Fruit fly (Drosophila melanogaster) whole organism, prepupa: ENCODE results near the gene CG44004.

Experiments used
- Blimp-1 ChIP-seq: fragments of 200-800 bp; sonication (Bioruptor generic); optimal IDR thresholded peaks from 3 replicates; lab custom pipeline; 2017; ENCODE audit warnings: missing biosample characterization, missing genetic modification characterization, mild to moderate bottlenecking, moderate library complexity, missing genetic modification reagents
- CG11294 ChIP-seq: fragments of 200-800 bp; sonication (Bioruptor generic); IDR thresholded peaks from 2 replicates; pipeline ENCODE4 v1.3.6; 2022; ENCODE audit warnings: missing biosample characterization, missing genetic modification characterization
- CG15336 ChIP-seq: fragments of 200-800 bp; sonication (Bioruptor generic); IDR thresholded peaks from 2 replicates; pipeline ENCODE4 v1.3.6; 2022; ENCODE audit warnings: missing biosample characterization, missing genetic modification characterization
- CG1621 ChIP-seq: fragments of 200-800 bp; sonication (Bioruptor generic); optimal IDR thresholded peaks from 3 replicates; lab custom pipeline; 2018; ENCODE audit warnings: missing biosample characterization, mild to moderate bottlenecking, missing genetic modification characterization
- CG16779 ChIP-seq: fragments of 200-800 bp; sonication (Bioruptor generic); optimal IDR thresholded peaks from 3 replicates; lab custom pipeline; 2017; ENCODE audit warnings: missing biosample characterization, mild to moderate bottlenecking, missing genetic modification characterization
- CG32006 ChIP-seq: fragments of 200-800 bp; sonication (Bioruptor generic); optimal IDR thresholded peaks from 3 replicates; lab custom pipeline; 2017; ENCODE audit warnings: missing biosample characterization, mild to moderate bottlenecking, missing genetic modification characterization
- CG4318 ChIP-seq: fragments of 200-800 bp; sonication (Bioruptor generic); optimal IDR thresholded peaks from 3 replicates; lab custom pipeline; 2017; ENCODE audit warnings: missing biosample characterization, mild to moderate bottlenecking, missing genetic modification characterization
- CG6163 ChIP-seq: fragments of 200-800 bp; sonication (Bioruptor generic); IDR thresholded peaks from 3 replicates; pipeline ENCODE4 v1.3.6; 2022; ENCODE audit warnings: missing biosample characterization, missing genetic modification characterization
- CG6276 ChIP-seq: fragments of 200-800 bp; sonication (Bioruptor generic); optimal IDR thresholded peaks from 2 replicates; lab custom pipeline; 2017; ENCODE audit warnings: missing biosample characterization, mild to moderate bottlenecking, missing genetic modification characterization
- CG6792 ChIP-seq: fragments of 200-800 bp; sonication (Bioruptor generic); optimal IDR thresholded peaks from 3 replicates; lab custom pipeline; 2016; ENCODE audit warnings: missing biosample characterization, missing genetic modification characterization
- CG6808 ChIP-seq: fragments of 200-800 bp; sonication (Bioruptor generic); optimal IDR thresholded peaks from 3 replicates; lab custom pipeline; 2017; ENCODE audit warnings: missing biosample characterization, missing genetic modification characterization, mild to moderate bottlenecking, moderate library complexity, missing genetic modification reagents
- CG6854 ChIP-seq: fragments of 200-800 bp; sonication (Bioruptor generic); optimal IDR thresholded peaks from 2 replicates; lab custom pipeline; 2017; ENCODE audit warnings: missing biosample characterization, mild to moderate bottlenecking, missing genetic modification characterization
- CG7368 ChIP-seq: fragments of 200-800 bp; sonication (Bioruptor generic); optimal IDR thresholded peaks from 3 replicates; lab custom pipeline; 2016; ENCODE audit warnings: missing biosample characterization, missing genetic modification characterization
- CG8119 ChIP-seq: fragments of 200-800 bp; sonication (Bioruptor generic); IDR thresholded peaks from 3 replicates; pipeline ENCODE4 v1.3.6; 2022; ENCODE audit warnings: missing biosample characterization, missing genetic modification characterization
- CG8319 ChIP-seq: fragments of 200-800 bp; sonication (Bioruptor generic); optimal IDR thresholded peaks from 3 replicates; lab custom pipeline; 2016; ENCODE audit warnings: missing biosample characterization, missing genetic modification characterization
- CG8632 ChIP-seq: fragments of 200-800 bp; sonication (Bioruptor generic); optimal IDR thresholded peaks from 3 replicates; lab custom pipeline; 2016; ENCODE audit warnings: missing biosample characterization, missing genetic modification characterization
- CG9139 ChIP-seq: fragments of 200-800 bp; sonication (Bioruptor generic); optimal IDR thresholded peaks from 3 replicates; lab custom pipeline; 2017; ENCODE audit warnings: missing biosample characterization, mild to moderate bottlenecking, missing genetic modification characterization
- Eip75B ChIP-seq: fragments of 200-800 bp; sonication (Bioruptor generic); optimal IDR thresholded peaks from 3 replicates; lab custom pipeline; 2016; ENCODE audit warnings: missing biosample characterization, missing genetic modification characterization
- Eip78C ChIP-seq: fragments of 200-800 bp; sonication (Bioruptor generic); peaks from one replicate; lab custom pipeline; 2016; ENCODE audit warnings: missing biosample characterization, missing genetic modification characterization
- Eip93F ChIP-seq: fragments of 200-800 bp; sonication (Bioruptor generic); optimal IDR thresholded peaks from 2 replicates; lab custom pipeline; 2016; ENCODE audit warnings: missing biosample characterization, mild to moderate bottlenecking, missing genetic modification characterization
- Ets21C ChIP-seq: fragments of 200-800 bp; sonication (Bioruptor generic); optimal IDR thresholded peaks from 3 replicates; lab custom pipeline; 2016; ENCODE audit warnings: missing biosample characterization, missing genetic modification characterization
- Gug ChIP-seq: fragments of 200-800 bp; sonication (Bioruptor generic); IDR thresholded peaks from 2 replicates; pipeline ENCODE4 v1.3.6; 2022; ENCODE audit warnings: missing biosample characterization, missing genetic modification characterization
- Hr39 ChIP-seq: fragments of 200-800 bp; sonication (Bioruptor generic); optimal IDR thresholded peaks from 2 replicates; lab custom pipeline; 2016; ENCODE audit warnings: missing biosample characterization, missing genetic modification characterization
- Hr4 ChIP-seq: fragments of 200-800 bp; sonication (Bioruptor generic); optimal IDR thresholded peaks from 3 replicates; lab custom pipeline; 2016; ENCODE audit warnings: missing biosample characterization, missing genetic modification characterization
- OdsH ChIP-seq: fragments of 200-800 bp; sonication (Bioruptor generic); optimal IDR thresholded peaks from 3 replicates; lab custom pipeline; 2016; ENCODE audit warnings: missing biosample characterization, missing genetic modification characterization
- Sox102F ChIP-seq: fragments of 200-800 bp; sonication (Bioruptor generic); optimal IDR thresholded peaks from 2 replicates; lab custom pipeline; 2016; ENCODE audit warnings: missing biosample characterization, mild to moderate bottlenecking, missing genetic modification characterization
- Sox14 ChIP-seq: fragments of 200-800 bp; sonication (Bioruptor generic); optimal IDR thresholded peaks from 3 replicates; lab custom pipeline; 2016; ENCODE audit warnings: missing biosample characterization, missing genetic modification characterization
- Sox15 ChIP-seq: fragments of 200-800 bp; sonication (Bioruptor generic); optimal IDR thresholded peaks from 3 replicates; lab custom pipeline; 2016; ENCODE audit warnings: missing biosample characterization, missing genetic modification characterization
- achi ChIP-seq: fragments of 200-800 bp; sonication (Bioruptor generic); optimal IDR thresholded peaks from 3 replicates; lab custom pipeline; 2016; ENCODE audit warnings: missing biosample characterization, missing genetic modification characterization
- acj6 ChIP-seq: fragments of 200-800 bp; sonication (Bioruptor generic); optimal IDR thresholded peaks from 3 replicates; lab custom pipeline; 2016; ENCODE audit warnings: missing biosample characterization, missing genetic modification characterization
- dac ChIP-seq: fragments of 200-800 bp; sonication (Bioruptor generic); optimal IDR thresholded peaks from 2 replicates; lab custom pipeline; 2017; ENCODE audit warnings: missing biosample characterization, mild to moderate bottlenecking, missing genetic modification characterization
- dsx ChIP-seq: fragments of 200-800 bp; optimal IDR thresholded peaks from 3 replicates; lab custom pipeline; 2019; ENCODE audit warnings: missing biosample characterization, mild to moderate bottlenecking, missing genetic modification characterization, moderate library complexity; ENCODE audit not compliant: poor library complexity, severe bottlenecking
- esn ChIP-seq: fragments of 200-800 bp; sonication (Bioruptor generic); optimal IDR thresholded peaks from 2 replicates; lab custom pipeline; 2016; ENCODE audit warnings: missing biosample characterization, mild to moderate bottlenecking, missing genetic modification characterization, moderate library complexity
- fd59A ChIP-seq: fragments of 200-800 bp; sonication (Bioruptor generic); optimal IDR thresholded peaks from 2 replicates; lab custom pipeline; 2017; ENCODE audit warnings: missing biosample characterization, mild to moderate bottlenecking, missing genetic modification characterization, missing genetic modification reagents
- fkh ChIP-seq: fragments of 200-800 bp; sonication (Bioruptor generic); optimal IDR thresholded peaks from 3 replicates; lab custom pipeline; 2017; ENCODE audit warnings: missing biosample characterization, mild to moderate bottlenecking, missing genetic modification characterization, moderate library complexity
- lz ChIP-seq: fragments of 200-800 bp; sonication (Bioruptor generic); optimal IDR thresholded peaks from 3 replicates; lab custom pipeline; 2016; ENCODE audit warnings: missing biosample characterization, missing genetic modification characterization
- net ChIP-seq: fragments of 200-800 bp; sonication (Bioruptor generic); optimal IDR thresholded peaks from 3 replicates; lab custom pipeline; 2016; ENCODE audit warnings: missing biosample characterization, missing genetic modification characterization
- pdm3 ChIP-seq: fragments of 200-800 bp; sonication (Bioruptor generic); optimal IDR thresholded peaks from 3 replicates; lab custom pipeline; 2016; ENCODE audit warnings: missing biosample characterization, missing genetic modification characterization
- salr ChIP-seq, 2 experiments: fragments of 200-800 bp; sonication (Bioruptor generic); optimal IDR thresholded peaks; 3 replicates each; lab custom pipeline; 2016 to 2018; ENCODE audit warnings: missing biosample characterization in 2 of 2, missing genetic modification characterization in 2 of 2, mild to moderate bottlenecking in 1 of 2
- spab ChIP-seq: fragments of 200-800 bp; sonication (Bioruptor generic); optimal IDR thresholded peaks from 2 replicates; lab custom pipeline; 2017; ENCODE audit warnings: missing biosample characterization, mild to moderate bottlenecking, missing genetic modification characterization, missing genetic modification reagents
- svp ChIP-seq: fragments of 200-800 bp; sonication (Bioruptor generic); peaks from one replicate; lab custom pipeline; 2016; ENCODE audit warnings: missing biosample characterization, missing genetic modification characterization
- topi ChIP-seq: fragments of 200-800 bp; sonication (Bioruptor generic); optimal IDR thresholded peaks from 3 replicates; lab custom pipeline; 2016; ENCODE audit warnings: missing biosample characterization, missing genetic modification characterization
- vri ChIP-seq: fragments of 200-800 bp; sonication (Bioruptor generic); optimal IDR thresholded peaks from 3 replicates; lab custom pipeline; 2016; ENCODE audit warnings: missing biosample characterization, mild to moderate bottlenecking, missing genetic modification characterization

The CG44004 gene

dm6 chr3L:18061713-18062365 is 11.8 kb downstream of the CG44004 start (continued):
- TF ChIP-seq dsx (GFP tag; lab: Kevin White, UChicago) (peak; percentile 51), Eip75B (peak; percentile 42), CG32006 (GFP tag; lab: Kevin White, UChicago) (peak; percentile 25), CG15336 (GFP tag; lab: Robert Waterston, UW) (peak; percentile 44; the same call in 1 of the 2 replicates), CG11294 (GFP tag; lab: Robert Waterston, UW) (no peak), CG6163 (GFP tag; lab: Robert Waterston, UW) (peak; percentile 68; the same call in 2 of the 3 replicates), net (peak; percentile 1), lz (GFP tag; lab: Kevin White, UChicago) (no peak), Eip93F (GFP tag; lab: Kevin White, UChicago) (peak; percentile 24), CG4318 (no peak), fd59A (GFP tag; lab: Kevin White, UChicago) (no peak), Hr4 (GFP tag; lab: Kevin White, UChicago) (no peak), dac (no peak), Eip78C (GFP tag; lab: Kevin White, UChicago) (peak; percentile 28), spab (GFP tag; lab: Kevin White, UChicago) (peak; percentile 13), salr (GFP tag; optimal IDR thresholded peaks at IDR 0.05; lab: Kevin White, UChicago) (no peak), Hr39 (GFP tag; lab: Kevin White, UChicago) (no peak), Gug (no peak), CG8319 (GFP tag; lab: Kevin White, UChicago) (no peak), topi (peak; percentile 7), CG9139 (peak; percentile 69), Ets21C (GFP tag; lab: Kevin White, UChicago) (no peak)
- TF ChIP-seq, all 60 proteins: peak for 28

- no peak for TF ChIP-seq Eip93F (GFP tag; lab: Kevin White, UChicago)
- TF ChIP-seq CG4318, result no peak
- no peak for TF ChIP-seq Sox15
- no peak for TF ChIP-seq CG1621 (tag; lab: Kevin White, UChicago)
- TF ChIP-seq CG6808 (GFP tag; lab: Kevin White, UChicago), result no peak
- TF ChIP-seq CG8632, result no peak
- TF ChIP-seq acj6 (GFP tag; lab: Kevin White, UChicago), result no peak
- TF ChIP-seq dac, result no peak
- TF ChIP-seq fkh (GFP tag; lab: Kevin White, UChicago), result no peak
Observed at dm6 chr3L:18061240-18061639, 12.4 kb downstream of the CG44004 start.

- TF ChIP-seq esn (GFP tag; lab: Kevin White, UChicago) (no peak), salr (GFP tag; optimal IDR thresholded peaks at IDR 0.05; lab: Kevin White, UChicago) (no peak), CG32006 (GFP tag; lab: Kevin White, UChicago) (no peak), CG11294 (GFP tag; lab: Robert Waterston, UW) (no peak), CG4318 (no peak), CG6163 (GFP tag; lab: Robert Waterston, UW) (no peak), spab (GFP tag; lab: Kevin White, UChicago) (peak; percentile 39), CG7368 (GFP tag; lab: Kevin White, UChicago) (peak; percentile 1), CG9139 (peak; percentile 57), CG6808 (GFP tag; lab: Kevin White, UChicago) (peak; percentile 61), svp (GFP tag; lab: Kevin White, UChicago) (no peak), CG8119 (no peak), OdsH (GFP tag; lab: Kevin White, UChicago) (no peak), Blimp-1 (GFP tag; lab: Kevin White, UChicago) (no peak), CG15336 (GFP tag; lab: Robert Waterston, UW) (no peak), CG6276 (GFP tag; lab: Kevin White, UChicago) (no peak), acj6 (GFP tag; lab: Kevin White, UChicago) (peak; percentile 11), lz (GFP tag; lab: Kevin White, UChicago) (no peak), Sox15 (no peak), dac (no peak), Sox14 (GFP tag; lab: Kevin White, UChicago) (no peak), pdm3 (GFP tag; lab: Kevin White, UChicago) (peak; percentile 16), CG6792 (no peak), Ets21C (GFP tag; lab: Kevin White, UChicago) (no peak), Eip75B (peak; percentile 27), Sox102F (GFP tag; lab: Kevin White, UChicago) (no peak), vri (GFP tag; lab: Kevin White, UChicago) (no peak), achi (GFP tag; lab: Kevin White, UChicago) (peak; percentile 12), CG16779 (tag; lab: Kevin White, UChicago) (no peak), CG6854 (GFP tag; lab: Kevin White, UChicago) (no peak), CG1621 (tag; lab: Kevin White, UChicago) (peak; percentile 43), Hr39 (GFP tag; lab: Kevin White, UChicago) (no peak), fd59A (GFP tag; lab: Kevin White, UChicago) (peak; percentile 35)
Observed at dm6 chr3L:18057752-18058518, 15.7 kb downstream of the CG44004 start.
